Fruit fly (Drosophila melanogaster) whole organism, embryonic: ENCODE measurements around the gene Vm32E.

Experiments used
- Adf1 ChIP-seq: fragments of 200-800 bp; sonication (Bioruptor generic); IDR thresholded peaks from 2 replicates; pipeline ENCODE4 v1.3.6; 2022; ENCODE audit warnings: missing biosample characterization, missing genetic modification characterization
- Atf3 ChIP-seq: fragments of 200-800 bp; sonication (Bioruptor generic); optimal IDR thresholded peaks from 3 replicates; lab custom pipeline; 2016; ENCODE audit warnings: missing biosample characterization, missing genetic modification characterization
- B-H2 ChIP-seq: fragments of 200-800 bp; sonication (Bioruptor generic); optimal IDR thresholded peaks from 2 replicates; lab custom pipeline; 2018; ENCODE audit warnings: missing biosample characterization, mild to moderate bottlenecking, missing genetic modification characterization
- CG10366 ChIP-seq: fragments of 200-800 bp; sonication (Bioruptor generic); IDR thresholded peaks from 2 replicates; pipeline ENCODE4 v1.3.6; 2022; ENCODE audit warnings: missing biosample characterization, missing genetic modification characterization
- CG10979 ChIP-seq: fragments of 200-800 bp; sonication (Bioruptor generic); optimal IDR thresholded peaks from 2 replicates; lab custom pipeline; 2018; ENCODE audit warnings: missing biosample characterization, mild to moderate bottlenecking, missing genetic modification characterization, moderate library complexity
- CG12071 ChIP-seq: fragments of 200-800 bp; sonication (Bioruptor generic); optimal IDR thresholded peaks from 3 replicates; lab custom pipeline; 2018; ENCODE audit warnings: missing biosample characterization, mild to moderate bottlenecking, missing genetic modification characterization
- CG12744 ChIP-seq: fragments of 200-800 bp; sonication (Bioruptor generic); optimal IDR thresholded peaks from 2 replicates; lab custom pipeline; 2016; ENCODE audit warnings: missing biosample characterization, missing genetic modification characterization
- CG13296 ChIP-seq: fragments of 200-800 bp; sonication (Bioruptor generic); optimal IDR thresholded peaks from 3 replicates; lab custom pipeline; 2018; ENCODE audit warnings: missing biosample characterization, mild to moderate bottlenecking, missing genetic modification characterization
- CG16863 ChIP-seq: fragments of 200-800 bp; sonication (Bioruptor generic); optimal IDR thresholded peaks from 3 replicates; lab custom pipeline; 2016; ENCODE audit warnings: missing biosample characterization, missing genetic modification characterization
- CG17802 ChIP-seq: fragments of 200-800 bp; sonication (Bioruptor generic); optimal IDR thresholded peaks from 2 replicates; lab custom pipeline; 2018; ENCODE audit warnings: missing biosample characterization, mild to moderate bottlenecking, missing genetic modification characterization, moderate library complexity
- CG17829 ChIP-seq: fragments of 200-800 bp; optimal IDR thresholded peaks from 2 replicates; lab custom pipeline; 2019; ENCODE audit warnings: missing biosample characterization, mild to moderate bottlenecking, missing genetic modification characterization, moderate library complexity
- CG17912 ChIP-seq: fragments of 200-800 bp; sonication (Bioruptor generic); optimal IDR thresholded peaks from 2 replicates; lab custom pipeline; 2018; ENCODE audit warnings: missing biosample characterization, mild to moderate bottlenecking, missing genetic modification characterization
- CG18262 ChIP-seq: fragments of 200-800 bp; optimal IDR thresholded peaks from 3 replicates; lab custom pipeline; 2019; ENCODE audit warnings: missing biosample characterization, mild to moderate bottlenecking, missing genetic modification characterization, moderate library complexity
- CG30431 ChIP-seq: fragments of 200-800 bp; sonication (Bioruptor generic); optimal IDR thresholded peaks from 2 replicates; lab custom pipeline; 2017; ENCODE audit warnings: missing biosample characterization, missing genetic modification characterization
- CG31388 ChIP-seq: fragments of 200-800 bp; sonication (Bioruptor generic); optimal IDR thresholded peaks from 2 replicates; lab custom pipeline; 2016; ENCODE audit warnings: missing biosample characterization, missing genetic modification characterization
- CG33213 ChIP-seq: fragments of 200-800 bp; sonication (Bioruptor generic); optimal IDR thresholded peaks from 3 replicates; lab custom pipeline; 2016; ENCODE audit warnings: missing biosample characterization, missing genetic modification characterization
- CG4617 ChIP-seq: fragments of 200-800 bp; sonication (Bioruptor generic); optimal IDR thresholded peaks from 3 replicates; lab custom pipeline; 2016; ENCODE audit warnings: missing biosample characterization, missing genetic modification characterization, borderline replicate concordance
- CG5953 ChIP-seq: fragments of 200-800 bp; sonication (Bioruptor generic); IDR thresholded peaks from 2 replicates; pipeline ENCODE4 v1.3.6; 2022; ENCODE audit warnings: missing biosample characterization, missing genetic modification characterization
- CG6689 ChIP-seq: fragments of 200-800 bp; sonication (Bioruptor generic); IDR thresholded peaks from 2 replicates; pipeline ENCODE4 v1.3.6; 2022; ENCODE audit warnings: missing biosample characterization, missing genetic modification characterization
- CG7271 ChIP-seq: fragments of 200-800 bp; sonication (Bioruptor generic); optimal IDR thresholded peaks from 2 replicates; lab custom pipeline; 2018; ENCODE audit warnings: missing biosample characterization, mild to moderate bottlenecking, missing genetic modification characterization, moderate library complexity
- CG8281 ChIP-seq: fragments of 200-800 bp; sonication (Bioruptor generic); optimal IDR thresholded peaks from 2 replicates; lab custom pipeline; 2018; ENCODE audit warnings: missing biosample characterization, mild to moderate bottlenecking, missing genetic modification characterization, moderate library complexity
- Dad ChIP-seq: fragments of 200-800 bp; sonication (Bioruptor generic); optimal IDR thresholded peaks from 3 replicates; lab custom pipeline; 2016; ENCODE audit warnings: missing biosample characterization, missing genetic modification characterization
- Dp ChIP-seq: fragments of 200-800 bp; sonication (Bioruptor generic); optimal IDR thresholded peaks from 2 replicates; lab custom pipeline; 2018; ENCODE audit warnings: missing biosample characterization, mild to moderate bottlenecking, missing genetic modification characterization, moderate library complexity
- H2.0 ChIP-seq: fragments of 200-800 bp; sonication (Bioruptor generic); IDR thresholded peaks from 2 replicates; pipeline ENCODE4 v1.3.6; 2022; ENCODE audit warnings: missing biosample characterization, missing genetic modification characterization
- NFAT ChIP-seq: fragments of 200-800 bp; sonication (Bioruptor generic); IDR thresholded peaks from 2 replicates; pipeline ENCODE4 v1.3.6; 2022; ENCODE audit warnings: missing biosample characterization, missing genetic modification characterization
- Ravus ChIP-seq: fragments of 200-800 bp; sonication (Bioruptor generic); IDR thresholded peaks from 2 replicates; pipeline ENCODE4 v1.3.6; 2022; ENCODE audit warnings: missing biosample characterization, missing genetic modification characterization
- Spps ChIP-seq: fragments of 200-800 bp; sonication (Bioruptor generic); optimal IDR thresholded peaks from 2 replicates; lab custom pipeline; 2018; ENCODE audit warnings: missing biosample characterization, mild to moderate bottlenecking, missing genetic modification characterization
- abd-A ChIP-seq: fragments of 200-800 bp; sonication (Bioruptor generic); optimal IDR thresholded peaks from 3 replicates; lab custom pipeline; 2019; ENCODE audit warnings: missing biosample characterization, mild to moderate bottlenecking, missing genetic modification characterization, moderate library complexity
- bigmax ChIP-seq: fragments of 200-800 bp; sonication (Bioruptor generic); optimal IDR thresholded peaks from 2 replicates; lab custom pipeline; 2018; ENCODE audit warnings: missing biosample characterization, mild to moderate bottlenecking, missing genetic modification characterization
- bowl ChIP-seq: fragments of 200-800 bp; sonication (Bioruptor generic); IDR thresholded peaks from 2 replicates; pipeline ENCODE4 v1.3.6; 2022; ENCODE audit warnings: missing biosample characterization, missing genetic modification characterization
- caup ChIP-seq: fragments of 200-800 bp; sonication (Bioruptor generic); optimal IDR thresholded peaks from 3 replicates; lab custom pipeline; 2017; ENCODE audit warnings: missing biosample characterization, mild to moderate bottlenecking, missing genetic modification characterization, moderate library complexity; ENCODE audit not compliant: severe bottlenecking
- chm ChIP-seq: fragments of 200-800 bp; sonication (Bioruptor generic); IDR thresholded peaks from 2 replicates; pipeline ENCODE4 v1.3.6; 2022; ENCODE audit warnings: missing biosample characterization, missing genetic modification characterization
- da ChIP-seq: fragments of 200-800 bp; sonication (Bioruptor generic); optimal IDR thresholded peaks from 2 replicates; lab custom pipeline; 2016; ENCODE audit warnings: missing biosample characterization, missing genetic modification characterization
- dimm ChIP-seq: fragments of 200-800 bp; sonication (Bioruptor generic); IDR thresholded peaks from 2 replicates; pipeline ENCODE4 v1.3.6; 2022; ENCODE audit warnings: missing biosample characterization, missing genetic modification characterization
- ems ChIP-seq: fragments of 200-800 bp; sonication (Bioruptor generic); optimal IDR thresholded peaks from 3 replicates; lab custom pipeline; 2016; ENCODE audit warnings: missing biosample characterization, missing genetic modification characterization
- exex ChIP-seq: fragments of 200-800 bp; sonication (Bioruptor generic); optimal IDR thresholded peaks from 4 replicates; lab custom pipeline; 2018; ENCODE audit warnings: missing biosample characterization, mild to moderate bottlenecking, missing genetic modification characterization, moderate library complexity
- fd64A ChIP-seq: fragments of 200-800 bp; sonication (Bioruptor generic); optimal IDR thresholded peaks from 3 replicates; lab custom pipeline; 2018; ENCODE audit warnings: missing biosample characterization, mild to moderate bottlenecking, missing genetic modification characterization
- ftz-f1 ChIP-seq: fragments of 200-800 bp; sonication (Bioruptor generic); optimal IDR thresholded peaks from 2 replicates; lab custom pipeline; 2016; ENCODE audit warnings: missing biosample characterization, missing genetic modification characterization
- ind ChIP-seq: fragments of 200-800 bp; sonication (Bioruptor generic); optimal IDR thresholded peaks from 3 replicates; lab custom pipeline; 2016; ENCODE audit warnings: missing biosample characterization, missing genetic modification characterization
- insv ChIP-seq, 2 experiments: fragments of 200-800 bp; sonication (Bioruptor generic); optimal IDR thresholded peaks; 3 replicates each; lab custom pipeline; 2016 to 2018; ENCODE audit warnings: missing biosample characterization in 2 of 2, missing genetic modification characterization in 2 of 2
- lola ChIP-seq, 3 experiments: fragments of >200 bp in 2 of 3; fragments of 200-800 bp in 1 of 3; sonication (Bioruptor generic) in 1 of 3; optimal IDR thresholded peaks; 2 replicates each; lab custom pipeline; 2017 to 2019; ENCODE audit warnings: missing biosample characterization in 3 of 3, missing genetic modification characterization in 3 of 3, mild to moderate bottlenecking in 1 of 3, moderate library complexity in 1 of 3
- nmo ChIP-seq: fragments of 200-800 bp; sonication (Bioruptor generic); optimal IDR thresholded peaks from 2 replicates; lab custom pipeline; 2018; ENCODE audit warnings: missing biosample characterization, mild to moderate bottlenecking, missing genetic modification characterization, moderate library complexity
- pros ChIP-seq: fragments of 200-800 bp; sonication (Bioruptor generic); optimal IDR thresholded peaks from 3 replicates; lab custom pipeline; 2019; ENCODE audit warnings: missing biosample characterization, mild to moderate bottlenecking, missing genetic modification characterization, moderate library complexity
- pzg ChIP-seq: fragments of 200-800 bp; sonication (Bioruptor generic); optimal IDR thresholded peaks from 3 replicates; lab custom pipeline; 2018; ENCODE audit warnings: missing biosample characterization, mild to moderate bottlenecking, missing genetic modification characterization, moderate library complexity
- run ChIP-seq: fragments of 200-800 bp; sonication (Bioruptor generic); optimal IDR thresholded peaks from 3 replicates; lab custom pipeline; 2018; ENCODE audit warnings: missing biosample characterization, mild to moderate bottlenecking, missing genetic modification characterization
- sens-2 ChIP-seq: fragments of 200-800 bp; sonication (Bioruptor generic); IDR thresholded peaks from 2 replicates; pipeline ENCODE4 v1.3.6; 2022; ENCODE audit warnings: missing biosample characterization, missing genetic modification characterization
- slbo ChIP-seq: fragments of 200-800 bp; sonication (Bioruptor generic); IDR thresholded peaks from 2 replicates; pipeline ENCODE4 v1.3.6; 2022; ENCODE audit warnings: missing biosample characterization, missing genetic modification characterization
- tgo ChIP-seq: fragments of 200-800 bp; sonication (Bioruptor generic); IDR thresholded peaks from 3 replicates; pipeline ENCODE4 v1.3.6; 2022; ENCODE audit warnings: missing biosample characterization, missing genetic modification characterization
- tin ChIP-seq: fragments of 200-800 bp; sonication (Bioruptor generic); optimal IDR thresholded peaks from 3 replicates; lab custom pipeline; 2016; ENCODE audit warnings: missing biosample characterization, missing genetic modification characterization
- tup ChIP-seq: fragments of 200-800 bp; sonication (Bioruptor generic); optimal IDR thresholded peaks from 2 replicates; lab custom pipeline; 2016; ENCODE audit warnings: missing biosample characterization, mild to moderate bottlenecking, missing genetic modification characterization, moderate library complexity
- twi ChIP-seq: fragments of 200-800 bp; optimal IDR thresholded peaks from 2 replicates; lab custom pipeline; 2019; ENCODE audit warnings: missing biosample characterization, mild to moderate bottlenecking, missing genetic modification characterization, moderate library complexity
- usp ChIP-seq: fragments of >200 bp; optimal IDR thresholded peaks from 2 replicates; lab custom pipeline; 2017; ENCODE audit warnings: missing biosample characterization, missing genetic modification characterization

Vm32E gene

dm6 chr2L:11189116-11189449, 17.6 kb upstream of the Vm32E start (continued):
- TF ChIP-seq insv (GFP tag; optimal IDR thresholded peaks at IDR 0.05; lab: Kevin White, UChicago) (no peak), pros (GFP tag; lab: Kevin White, UChicago) (no peak), CG4617 (GFP tag; lab: Kevin White, UChicago) (no peak), tgo (GFP tag; lab: Robert Waterston, UW) (peak; percentile 20; the same call in 1 of the 3 replicates), Atf3 (GFP tag; lab: Kevin White, UChicago) (no peak), caup (GFP tag; lab: Kevin White, UChicago) (no peak), CG16863 (no peak), CG17802 (tag; lab: Kevin White, UChicago) (no peak), lola (GFP tag; optimal IDR thresholded peaks at IDR 0.05; lab: Kevin White, UChicago) (peak in 1 of 3 experiments; percentile 89), nmo (GFP tag; lab: Kevin White, UChicago) (peak; percentile 74), sens-2 (no peak), CG17912 (GFP tag; lab: Kevin White, UChicago) (no peak), slbo (no peak), CG10366 (GFP tag; lab: Robert Waterston, UW) (peak; percentile 23; the same call in 1 of the 2 replicates), CG10979 (peak; percentile 83), tin (GFP tag; lab: Kevin White, UChicago) (peak; percentile 35), B-H2 (GFP tag; lab: Kevin White, UChicago) (no peak), bowl (GFP tag; lab: Robert Waterston, UW) (no peak), CG17829 (tag; lab: Kevin White, UChicago) (peak; percentile 67), NFAT (no peak), usp (GFP tag; lab: Kevin White, UChicago) (no peak), Dad (no peak), Dp (GFP tag; lab: Kevin White, UChicago) (no peak), H2.0 (GFP tag; lab: Robert Waterston, UW) (peak; percentile 29; the same call in 1 of the 2 replicates), run (tag; lab: Kevin White, UChicago) (no peak), Spps (tag; lab: Kevin White, UChicago) (peak; percentile 53), CG18262 (tag; lab: Kevin White, UChicago) (peak; percentile 87), CG6689 (peak; percentile 53), dimm (GFP tag; lab: Robert Waterston, UW) (no peak), CG12744 (GFP tag; lab: Kevin White, UChicago) (no peak), CG13296 (no peak), Adf1 (GFP tag; lab: Robert Waterston, UW) (no peak), bigmax (GFP tag; lab: Kevin White, UChicago) (no peak), chm (GFP tag; lab: Robert Waterston, UW) (peak; percentile 79; the same call in 1 of the 2 replicates), twi (tag; lab: Kevin White, UChicago) (peak; percentile 1), CG12071 (GFP tag; lab: Kevin White, UChicago) (no peak), Ravus (GFP tag; lab: Robert Waterston, UW) (no peak), CG30431 (peak; percentile 43), ind (GFP tag; lab: Kevin White, UChicago) (no peak), ems (GFP tag; lab: Kevin White, UChicago) (no peak), CG31388 (no peak), CG8281 (tag; lab: Kevin White, UChicago) (no peak), exex (tag; lab: Kevin White, UChicago) (no peak), ftz-f1 (GFP tag; lab: Kevin White, UChicago) (no peak), abd-A (tag; lab: Kevin White, UChicago) (no peak), CG5953 (GFP tag; lab: Robert Waterston, UW) (no peak), fd64A (GFP tag; lab: Kevin White, UChicago) (no peak), CG33213 (no peak), CG7271 (peak; percentile 59), pzg (GFP tag; lab: Kevin White, UChicago) (no peak), da (GFP tag; lab: Kevin White, UChicago) (no peak), tup (GFP tag; lab: Kevin White, UChicago) (no peak)
